Worm (Caenorhabditis elegans): Measurements from ENCODE around the gene mrpl-45.

- TF ChIP-seq nhr-43 (tag; optimal IDR thresholded peaks at IDR 0.05; ENCODE audit: poor library complexity, severe bottlenecking) = no peak
- no peak for TF ChIP-seq unc-39 (tag; optimal IDR thresholded peaks at IDR 0.05)
- no peak for TF ChIP-seq unc-62 (GFP tag; optimal IDR thresholded peaks at IDR 0.05)
- peak; percentile 91 for TF ChIP-seq pqm-1 (tag; optimal IDR thresholded peaks at IDR 0.05)
- TF ChIP-seq nhr-28 (tag; optimal IDR thresholded peaks at IDR 0.05) = no peak
- TF ChIP-seq nhr-23 (tag; optimal IDR thresholded peaks at IDR 0.05) = no peak
- TF ChIP-seq nhr-12 (tag; optimal IDR thresholded peaks at IDR 0.05) = no peak
Measured at ce11 chrIII:1214680-1215079, 12.9 kb upstream of the mrpl-45 start, which contains the start of gene Y119D3B.21.

Data from whole organism, L3 larva.